Fruit fly (Drosophila melanogaster) whole organism, larva: ENCODE results near the gene CG14968.

Source experiments
- noc ChIP-seq: fragments of 200-800 bp; sonication (Bioruptor generic); optimal IDR thresholded peaks from 3 replicates; lab custom pipeline; 2019; ENCODE audit warnings: missing biosample characterization, mild to moderate bottlenecking, missing genetic modification characterization, moderate library complexity

Gene CG14968

DNA sequence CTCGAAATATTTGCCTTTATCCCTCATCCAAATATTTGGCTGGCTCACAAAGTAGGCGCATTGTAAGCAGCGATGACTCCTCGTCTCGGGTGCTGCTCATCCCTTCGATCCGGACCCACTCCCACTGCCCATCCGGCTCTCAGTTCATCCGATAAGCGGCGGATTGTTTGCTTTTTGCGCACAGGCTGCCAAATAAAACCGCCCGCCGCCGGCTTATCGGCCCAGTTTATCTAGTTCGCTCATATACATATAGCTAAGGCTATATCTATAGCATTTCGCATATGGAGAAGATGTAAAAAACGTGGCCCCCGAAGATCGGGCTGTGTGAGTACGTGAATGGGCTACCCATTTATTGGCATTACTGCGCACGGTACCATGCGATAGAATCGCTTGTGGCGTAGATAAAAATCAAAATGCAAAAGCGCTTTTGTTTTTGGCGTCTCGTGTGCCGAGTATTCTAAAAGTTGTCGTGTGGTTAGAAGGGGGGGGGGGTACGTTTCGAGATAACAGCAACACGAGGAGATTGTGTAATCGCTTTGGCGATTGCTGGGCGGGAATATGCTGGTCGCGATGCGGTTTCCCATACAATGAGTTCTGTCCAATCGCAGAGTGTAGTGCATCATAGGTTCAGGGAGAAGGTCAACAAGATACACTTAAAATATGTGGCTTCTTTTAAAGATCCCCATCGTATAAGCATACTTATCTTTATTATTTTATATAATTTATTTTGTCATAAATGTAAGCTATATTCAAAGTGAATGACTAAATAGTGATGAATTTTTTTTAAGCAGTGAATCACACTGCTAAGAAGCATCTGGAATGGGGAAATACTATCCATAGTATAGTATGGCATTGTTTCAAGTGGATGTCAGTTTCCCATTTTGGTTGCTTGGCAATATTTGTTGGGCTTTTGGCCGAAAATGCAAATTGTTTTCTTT is 6.0 kb upstream of the CG14968 start:
- TF ChIP-seq noc (tag; lab: Kevin White, UChicago) = peak; percentile 49

dm6 chr3L:3307593-3307992 is 4.7 kb upstream of the CG14968 start:
- TF ChIP-seq noc (tag; lab: Kevin White, UChicago) = no peak

DNA sequence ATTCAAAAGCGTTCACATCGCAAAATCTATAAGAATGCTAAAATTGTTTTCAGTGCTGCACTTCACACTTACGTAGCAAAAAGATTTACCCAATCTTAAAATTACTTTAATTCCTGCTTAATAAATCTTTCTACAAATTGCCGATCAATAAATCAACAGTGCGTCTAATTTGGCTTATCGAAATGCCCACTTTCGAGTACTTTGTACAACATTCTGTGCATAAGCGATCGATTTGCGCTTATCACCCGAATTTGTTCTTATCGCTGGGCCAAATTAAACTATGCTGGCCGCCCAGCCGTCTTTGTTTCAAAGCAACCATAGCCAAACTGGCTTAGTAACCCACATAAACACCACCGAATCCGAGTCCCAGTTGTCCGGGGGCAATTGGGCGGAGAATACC is 3.6 kb upstream of the CG14968 start:
- TF ChIP-seq noc (tag; lab: Kevin White, UChicago) = peak; percentile 83

DNA sequence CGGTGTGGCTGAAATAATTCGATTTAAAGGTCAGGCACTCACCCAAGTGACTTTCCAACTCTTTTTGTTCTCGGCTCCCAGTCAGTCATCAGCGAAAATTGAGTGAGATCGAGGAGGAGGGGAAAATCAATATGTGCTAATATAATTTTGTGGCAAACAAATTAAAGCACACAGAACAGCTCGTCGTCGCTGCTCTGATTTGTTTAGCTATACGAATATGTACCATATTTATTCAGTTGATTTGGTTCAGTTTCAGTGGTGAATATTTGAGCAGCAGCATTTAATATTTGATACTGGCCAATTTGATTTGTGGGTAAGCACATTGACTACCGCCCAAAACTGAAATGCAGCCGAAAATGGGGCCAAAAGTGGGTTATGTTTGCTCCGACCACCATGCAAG is 2.5 kb upstream of the CG14968 start:
- no peak for TF ChIP-seq noc (tag; lab: Kevin White, UChicago)

dm6 chr3L:3304740-3305139 is 1.8 kb upstream of the CG14968 start:
- no peak for TF ChIP-seq noc (tag; lab: Kevin White, UChicago)

dm6 chr3L:3303534-3304459 is 885 bp upstream of the CG14968 start, which contains the start of gene ZnT63C:
ZnT63C (plus strand) TSS chr3L:3303708.
- TF ChIP-seq noc (tag; lab: Kevin White, UChicago) = no peak

dm6 chr3L:3301171-3301738 is 1.7 kb downstream of the CG14968 start:
- TF ChIP-seq noc (tag; lab: Kevin White, UChicago) = peak; percentile 97

- TF ChIP-seq noc (tag; lab: Kevin White, UChicago) = no peak
Measured at dm6 chr3L:3300345-3300744, 2.6 kb downstream of the CG14968 start.

- no peak for TF ChIP-seq noc (tag; lab: Kevin White, UChicago)
Measured at dm6 chr3L:3291159-3291558, 11.8 kb downstream of the CG14968 start, which contains the start of gene CG12009. CG12009 (plus strand) TSS chr3L:3291459.

DNA sequence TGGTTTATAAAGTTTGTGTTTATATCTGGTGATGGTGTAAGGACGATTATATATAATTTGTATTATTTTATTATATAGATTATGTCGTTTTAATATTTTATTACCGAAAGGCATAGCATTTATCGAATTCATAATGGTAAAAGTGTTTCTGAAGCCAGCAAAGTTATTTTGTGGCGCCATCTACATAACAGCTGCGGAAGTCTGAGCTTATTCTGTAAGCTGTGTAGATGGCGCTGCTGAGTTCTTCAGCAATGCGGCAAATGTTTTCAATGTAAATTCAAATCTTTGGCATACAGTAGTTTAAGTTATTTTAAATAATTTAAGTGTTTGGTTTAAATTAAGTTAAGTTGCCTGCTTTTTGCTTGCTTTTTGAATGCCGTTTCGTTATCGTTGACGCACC is 14.5 kb downstream of the CG14968 start:
- TF ChIP-seq noc (tag; lab: Kevin White, UChicago) = no peak

DNA sequence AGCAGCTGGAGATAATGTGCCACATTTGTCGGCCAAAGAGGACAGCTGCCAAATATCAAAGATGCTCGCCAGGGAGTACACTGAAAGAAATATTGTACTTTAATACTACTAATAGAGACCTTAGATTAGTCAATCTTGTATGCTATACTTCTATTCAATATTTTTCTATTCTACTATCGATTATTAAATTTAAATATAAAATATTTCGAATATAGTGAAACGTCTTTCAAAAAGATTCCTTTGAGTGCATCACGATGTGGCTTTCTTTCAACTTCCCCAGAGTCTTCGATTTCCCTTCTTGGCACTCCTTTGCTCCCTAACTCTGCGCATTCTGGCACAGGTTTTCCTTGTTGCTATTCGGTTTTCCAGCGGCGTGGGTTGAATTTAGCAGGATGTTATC is 18.0 kb downstream of the CG14968 start:
- TF ChIP-seq noc (tag; lab: Kevin White, UChicago) = no peak

dm6 chr3L:3283264-3283663 is 19.6 kb downstream of the CG14968 start:
- no peak for TF ChIP-seq noc (tag; lab: Kevin White, UChicago)

dm6 chr3L:3279930-3280329 is 23.0 kb downstream of the CG14968 start, which contains the start of gene CG12017:
CG12017 (plus strand) TSS chr3L:3280239.
- TF ChIP-seq noc (tag; lab: Kevin White, UChicago) = no peak

DNA sequence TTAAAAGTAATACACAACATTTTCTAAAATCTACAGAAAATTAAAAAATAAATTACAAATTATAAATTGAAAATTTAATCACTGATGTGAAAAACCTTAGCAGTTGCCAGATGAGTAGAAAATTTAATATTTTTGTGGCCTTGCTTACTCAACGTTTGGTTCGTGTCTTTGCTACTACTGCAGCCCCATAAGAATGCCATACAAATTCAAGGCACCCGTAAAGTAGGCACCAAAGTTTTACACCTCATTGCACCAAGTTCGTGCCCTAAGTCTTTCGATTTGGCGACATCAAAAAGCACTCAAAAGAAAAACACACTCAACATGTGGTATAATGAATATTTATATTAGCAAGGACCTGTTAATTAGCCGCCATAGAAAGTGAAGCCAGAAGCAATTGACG is 26.0 kb downstream of the CG14968 start:
- no peak for TF ChIP-seq noc (tag; lab: Kevin White, UChicago)

dm6 chr3L:3274463-3275177 is 28.3 kb downstream of the CG14968 start:
- no peak for TF ChIP-seq noc (tag; lab: Kevin White, UChicago)
